Worm (Caenorhabditis elegans): Measurements from ENCODE around the gene K07E8.7.

K07E8.7 gene

ce11 chrII:691550-691949 is 41.4 kb upstream of the K07E8.7 start, which contains the start of gene T02H6.3:
T02H6.3 (plus strand) TSS chrII:691850.
- TF ChIP-seq zag-1 (tag; optimal IDR thresholded peaks at IDR 0.05), result no peak
- no peak for TF ChIP-seq lsy-2 (tag; optimal IDR thresholded peaks at IDR 0.05)
- TF ChIP-seq set-16 (GFP tag; IDR thresholded peaks at IDR 0.05), result no peak
- no peak for TF ChIP-seq daf-8 (GFP tag; IDR thresholded peaks at IDR 0.05)
- TF ChIP-seq nhr-10 (tag; optimal IDR thresholded peaks at IDR 0.05), result no peak
- TF ChIP-seq zfp-3 (GFP tag; conservative IDR thresholded peaks at IDR 0.05), result no peak
- TF ChIP-seq Y105C5A.15 (GFP tag; IDR thresholded peaks at IDR 0.05), result no peak
- no peak for TF ChIP-seq daf-19 (GFP tag; conservative IDR thresholded peaks at IDR 0.05)
- TF ChIP-seq ctbp-1 (GFP tag; IDR thresholded peaks at IDR 0.05), result no peak
- no peak for TF ChIP-seq F26F4.8 (GFP tag; conservative IDR thresholded peaks at IDR 0.05)
- no peak for TF ChIP-seq nhr-48 (tag; optimal IDR thresholded peaks at IDR 0.05)
- no peak for TF ChIP-seq dmd-9 (GFP tag; IDR thresholded peaks at IDR 0.05)
- no peak for TF ChIP-seq ceh-62 (tag; optimal IDR thresholded peaks at IDR 0.05)
- TF ChIP-seq pqm-1 (tag; optimal IDR thresholded peaks at IDR 0.05), result no peak
- no peak for TF ChIP-seq nhr-111 (GFP tag; optimal IDR thresholded peaks at IDR 0.05)
- TF ChIP-seq pha-4 (GFP tag; IDR thresholded peaks at IDR 0.05), result no peak
- no peak for TF ChIP-seq pha-4 (tag; optimal IDR thresholded peaks at IDR 0.05)
- no peak for TF ChIP-seq lin-1 (GFP tag; IDR thresholded peaks at IDR 0.05)
- TF ChIP-seq mxl-3 (GFP tag; optimal IDR thresholded peaks at IDR 0.05), result no peak
- no peak for TF ChIP-seq F44E2.7 (GFP tag; IDR thresholded peaks at IDR 0.05)
- TF ChIP-seq egl-27 (tag; optimal IDR thresholded peaks at IDR 0.05), result no peak

ce11 chrII:689749-690148 is 39.6 kb upstream of the K07E8.7 start, which contains the start of gene T02H6.4:
T02H6.4 (plus strand) TSS chrII:690049.
- TF ChIP-seq madf-5 (GFP tag; IDR thresholded peaks at IDR 0.05), result 0 out of 4 replicates have a peak, but pooled peaks of 1 of the 2 experiments have one; percentile 9
- no peak for TF ChIP-seq dpl-1 (GFP tag; optimal IDR thresholded peaks at IDR 0.05)

- TF ChIP-seq dmd-9 (GFP tag; IDR thresholded peaks at IDR 0.05) (no peak), zfp-2 (tag; optimal IDR thresholded peaks at IDR 0.05) (no peak), nhr-102 (tag; optimal IDR thresholded peaks at IDR 0.05) (no peak), mdl-1 (tag; optimal IDR thresholded peaks at IDR 0.05) (no peak)
These were observed 34.6 kb upstream of the K07E8.7 start, which contains the start of gene T02H6.5 for ce11 chrII:684811-685210. T02H6.5 (plus strand) TSS chrII:685111.

ce11 chrII:683467-683866 is 33.3 kb upstream of the K07E8.7 start, which contains the start of gene T02H6.6:
T02H6.6 (plus strand) TSS chrII:683767.
- TF ChIP-seq unc-39 (tag; optimal IDR thresholded peaks at IDR 0.05) (no peak), lir-3 (tag; optimal IDR thresholded peaks at IDR 0.05) (no peak), ceh-28 (tag; optimal IDR thresholded peaks at IDR 0.05) (no peak), php-3 (GFP tag; IDR thresholded peaks at IDR 0.05) (no peak), lin-15B (tag; optimal IDR thresholded peaks at IDR 0.05) (no peak), F37D6.2 (tag; optimal IDR thresholded peaks at IDR 0.05) (no peak), sdz-12 (GFP tag; optimal IDR thresholded peaks at IDR 0.05) (no peak), ceh-44 (GFP tag; IDR thresholded peaks at IDR 0.05) (no peak), dmd-9 (GFP tag; IDR thresholded peaks at IDR 0.05) (no peak), nhr-42 (GFP tag; IDR thresholded peaks at IDR 0.05) (no peak), ces-1 (GFP tag; optimal IDR thresholded peaks at IDR 0.05) (no peak), nhr-111 (GFP tag; optimal IDR thresholded peaks at IDR 0.05) (no peak), gei-8 (GFP tag; optimal IDR thresholded peaks at IDR 0.05) (no peak), nhr-237 (tag; optimal IDR thresholded peaks at IDR 0.05) (no peak), tag-97 (GFP tag; IDR thresholded peaks at IDR 0.05) (no peak), nhr-25 (tag; optimal IDR thresholded peaks at IDR 0.05; ENCODE audit: borderline replicate concordance, insufficient read depth) (no peak), mxl-3 (GFP tag; optimal IDR thresholded peaks at IDR 0.05) (no peak), snpc-4 (tag; optimal IDR thresholded peaks at IDR 0.05) (no peak), Y5F2A.4 (GFP tag; optimal IDR thresholded peaks at IDR 0.05) (no peak)
